Worm (Caenorhabditis elegans) whole organism, young adult: ENCODE measurements around the gene ZK930.4.
A peak's percentile ranks its signal among the peaks of the same experiment; 100 is the strongest.

Source experiments
- B0019.2 ChIP-seq: fragments of 200-800 bp; sonication (Bioruptor generic); conservative IDR thresholded peaks from 2 replicates; pipeline ENCODE4 v1.3.6; 2022; ENCODE audit warnings: missing genetic modification reagents, missing genetic modification characterization, missing compliant biosample characterization
- B0261.1 ChIP-seq: sonication (generic microtip); optimal IDR thresholded peaks from 2 replicates; lab custom pipeline; 2016; ENCODE audit warnings: mild to moderate bottlenecking, missing genetic modification characterization, moderate library complexity, missing compliant biosample characterization
- B0336.3 ChIP-seq: fragments of 200-800 bp; sonication (Bioruptor generic); IDR thresholded peaks from 2 replicates; pipeline ENCODE4 v1.3.6; 2022; ENCODE audit warnings: missing genetic modification characterization, missing compliant biosample characterization
- D2030.7 ChIP-seq: fragments of 200-800 bp; sonication (Bioruptor generic); IDR thresholded peaks from 2 replicates; pipeline ENCODE4 v1.3.6; 2022; ENCODE audit warnings: missing genetic modification reagents, missing genetic modification characterization, missing compliant biosample characterization
- F39B2.1 ChIP-seq: fragments of 200-800 bp; sonication (Bioruptor generic); IDR thresholded peaks from 2 replicates; pipeline ENCODE4 v1.3.6; 2022; ENCODE audit warnings: missing genetic modification reagents, missing genetic modification characterization, missing compliant biosample characterization
- F52B5.7 ChIP-seq: sonication (generic microtip); optimal IDR thresholded peaks from 2 replicates; lab custom pipeline; 2016; ENCODE audit warnings: mild to moderate bottlenecking, missing genetic modification characterization, missing compliant biosample characterization
- F55B11.4 ChIP-seq: sonication (generic microtip); optimal IDR thresholded peaks from 2 replicates; lab custom pipeline; 2016; ENCODE audit warnings: missing compliant biosample characterization, missing genetic modification characterization, borderline replicate concordance; ENCODE audit not compliant: insufficient read depth
- F57C9.4 ChIP-seq: sonication (generic microtip); optimal IDR thresholded peaks from 2 replicates; lab custom pipeline; 2017; ENCODE audit warnings: mild to moderate bottlenecking, missing genetic modification characterization, missing compliant biosample characterization
- K11D2.4 ChIP-seq: fragments of 200-800 bp; sonication (Bioruptor generic); IDR thresholded peaks from 2 replicates; pipeline ENCODE4 v1.3.6; 2022; ENCODE audit warnings: missing genetic modification reagents, missing genetic modification characterization, missing compliant biosample characterization
- T07F8.4 ChIP-seq: sonication (generic microtip); optimal IDR thresholded peaks from 2 replicates; lab custom pipeline; 2016; ENCODE audit warnings: mild to moderate bottlenecking, missing genetic modification characterization, moderate library complexity, missing compliant biosample characterization
- ZK185.1 ChIP-seq: sonication (generic microtip); optimal IDR thresholded peaks from 2 replicates; lab custom pipeline; 2016; ENCODE audit warnings: mild to moderate bottlenecking, missing genetic modification characterization, missing compliant biosample characterization; ENCODE audit not compliant: poor library complexity, severe bottlenecking
- athp-1 ChIP-seq: sonication (generic microtip); optimal IDR thresholded peaks from 2 replicates; lab custom pipeline; 2017; ENCODE audit warnings: mild to moderate bottlenecking, missing genetic modification characterization, missing compliant biosample characterization
- bed-1 ChIP-seq: fragments of 200-800 bp; sonication (Bioruptor generic); IDR thresholded peaks from 2 replicates; pipeline ENCODE4 v1.3.6; 2022; ENCODE audit warnings: missing genetic modification reagents, missing genetic modification characterization, missing compliant biosample characterization
- ccch-3 ChIP-seq: fragments of 200-800 bp; sonication (Bioruptor generic); optimal IDR thresholded peaks from 2 replicates; lab custom pipeline; 2018; ENCODE audit warnings: mild to moderate bottlenecking, missing genetic modification characterization, missing compliant biosample characterization
- cebp-2 ChIP-seq: fragments of 200-800 bp; sonication (Bioruptor generic); IDR thresholded peaks from 2 replicates; pipeline ENCODE4 v1.3.6; 2022; ENCODE audit warnings: missing genetic modification characterization, missing compliant biosample characterization
- ceh-100 ChIP-seq: fragments of 200-800 bp; sonication (Bioruptor generic); IDR thresholded peaks from 2 replicates; pipeline ENCODE4 v1.3.6; 2022; ENCODE audit warnings: missing genetic modification reagents, missing genetic modification characterization, missing compliant biosample characterization
- ceh-27 ChIP-seq: fragments of 200-800 bp; sonication (Bioruptor generic); optimal IDR thresholded peaks from 2 replicates; lab custom pipeline; 2018; ENCODE audit warnings: mild to moderate bottlenecking, missing genetic modification characterization, moderate library complexity, missing compliant biosample characterization
- ceh-79 ChIP-seq: sonication (generic microtip); optimal IDR thresholded peaks from 2 replicates; lab custom pipeline; 2017; ENCODE audit warnings: mild to moderate bottlenecking, missing genetic modification characterization, missing compliant biosample characterization
- chd-7 ChIP-seq: sonication (generic microtip); optimal IDR thresholded peaks from 2 replicates; lab custom pipeline; 2016; ENCODE audit warnings: mild to moderate bottlenecking, missing genetic modification characterization, moderate library complexity, missing compliant biosample characterization
- egrh-3 ChIP-seq: fragments of 200-800 bp; sonication (Bioruptor generic); IDR thresholded peaks from 2 replicates; pipeline ENCODE4 v1.3.6; 2022; ENCODE audit warnings: missing genetic modification reagents, missing genetic modification characterization, missing compliant biosample characterization
- ets-4 ChIP-seq: fragments of 200-800 bp; sonication (Bioruptor generic); optimal IDR thresholded peaks from 2 replicates; lab custom pipeline; 2018; ENCODE audit warnings: mild to moderate bottlenecking, missing genetic modification characterization, missing compliant biosample characterization
- fkh-3 ChIP-seq: sonication (generic microtip); optimal IDR thresholded peaks from 2 replicates; lab custom pipeline; 2016; ENCODE audit warnings: mild to moderate bottlenecking, missing genetic modification characterization, missing compliant biosample characterization
- gei-17 ChIP-seq: fragments of 200-800 bp; sonication (Bioruptor generic); optimal IDR thresholded peaks from 2 replicates; lab custom pipeline; 2018; ENCODE audit warnings: mild to moderate bottlenecking, missing genetic modification characterization, missing compliant biosample characterization
- hsf-1 ChIP-seq: fragments of 200-800 bp; sonication (Bioruptor generic); IDR thresholded peaks from 2 replicates; pipeline ENCODE4 v1.3.6; 2022; ENCODE audit warnings: missing genetic modification reagents, missing genetic modification characterization, missing compliant biosample characterization
- lag-1 ChIP-seq: fragments of 200-800 bp; sonication (Bioruptor generic); IDR thresholded peaks from 2 replicates; pipeline ENCODE4 v1.3.6; 2022; ENCODE audit warnings: missing genetic modification reagents, missing genetic modification characterization, missing compliant biosample characterization
- let-607 ChIP-seq, 2 experiments: fragments of 200-800 bp in 1 of 2; sonication (Bioruptor generic) in 1 of 2; sonication (generic microtip) in 1 of 2; optimal IDR thresholded peaks; 2 replicates each; lab custom pipeline; 2016 to 2018; ENCODE audit warnings: mild to moderate bottlenecking in 2 of 2, missing compliant biosample characterization in 2 of 2, missing genetic modification characterization in 2 of 2, moderate library complexity in 2 of 2, missing genotype in 1 of 2
- lin-54 ChIP-seq: fragments of 200-800 bp; sonication (Bioruptor generic); optimal IDR thresholded peaks from 2 replicates; lab custom pipeline; 2018; ENCODE audit warnings: mild to moderate bottlenecking, missing genetic modification characterization, missing compliant biosample characterization
- madf-10 ChIP-seq: sonication (generic microtip); optimal IDR thresholded peaks from 2 replicates; lab custom pipeline; 2016; ENCODE audit warnings: mild to moderate bottlenecking, missing genetic modification characterization, missing compliant biosample characterization
- mcd-1 ChIP-seq: fragments of 200-800 bp; sonication (Bioruptor generic); IDR thresholded peaks from 2 replicates; pipeline ENCODE4 v1.3.6; 2022; ENCODE audit warnings: missing genetic modification reagents, missing genetic modification characterization, missing compliant biosample characterization
- mel-28 ChIP-seq: sonication (generic microtip); optimal IDR thresholded peaks from 2 replicates; lab custom pipeline; 2016; ENCODE audit warnings: borderline replicate concordance, mild to moderate bottlenecking, missing genetic modification characterization, missing compliant biosample characterization
- mes-4 ChIP-seq: sonication (generic microtip); optimal IDR thresholded peaks from 2 replicates; lab custom pipeline; 2016; ENCODE audit warnings: missing genotype, missing genetic modification characterization, missing compliant biosample characterization
- mxl-1 ChIP-seq: sonication (generic microtip); optimal IDR thresholded peaks from 2 replicates; lab custom pipeline; 2016; ENCODE audit warnings: missing genetic modification characterization, missing compliant biosample characterization
- nfya-2 ChIP-seq: fragments of 200-800 bp; sonication (Bioruptor generic); IDR thresholded peaks from 2 replicates; pipeline ENCODE4 v1.3.6; 2022; ENCODE audit warnings: missing genetic modification reagents, missing genetic modification characterization, missing compliant biosample characterization
- nhr-120 ChIP-seq: fragments of 200-800 bp; sonication (Bioruptor generic); IDR thresholded peaks from 2 replicates; pipeline ENCODE4 v1.3.6; 2022; ENCODE audit warnings: missing genetic modification characterization, missing compliant biosample characterization
- pbrm-1 ChIP-seq: fragments of 200-800 bp; sonication (Bioruptor generic); IDR thresholded peaks from 2 replicates; pipeline ENCODE4 v1.3.6; 2022; ENCODE audit warnings: missing genetic modification reagents, missing genetic modification characterization, missing compliant biosample characterization
- rcor-1 ChIP-seq: fragments of 200-800 bp; sonication (Bioruptor generic); IDR thresholded peaks from 2 replicates; pipeline ENCODE4 v1.3.6; 2022; ENCODE audit warnings: missing genetic modification reagents, missing genetic modification characterization, missing compliant biosample characterization
- rec-8 ChIP-seq, 2 experiments: sonication (generic microtip); optimal IDR thresholded peaks; 2 replicates each; lab custom pipeline; 2016; ENCODE audit warnings: mild to moderate bottlenecking in 2 of 2, missing genetic modification characterization in 2 of 2, missing genetic modification reagents in 2 of 2, missing genotype in 2 of 2, missing biosample characterization in 1 of 2, missing compliant biosample characterization in 1 of 2, moderate library complexity in 1 of 2
- repo-1 ChIP-seq: sonication (generic microtip); optimal IDR thresholded peaks from 2 replicates; lab custom pipeline; 2017; ENCODE audit warnings: mild to moderate bottlenecking, missing genetic modification characterization, missing compliant biosample characterization
- rpc-1 ChIP-seq, 2 experiments: fragments of 150-350 bp in 1 of 2; sonication (generic microtip) in 1 of 2; optimal IDR thresholded peaks; 2 replicates each; lab custom pipeline; 2014 to 2018; ENCODE audit warnings: missing biosample characterization in 1 of 2, missing genetic modification characterization in 1 of 2, missing genetic modification reagents in 1 of 2, missing genotype in 1 of 2
- sdz-38 ChIP-seq: sonication (generic microtip); optimal IDR thresholded peaks from 2 replicates; lab custom pipeline; 2016; ENCODE audit warnings: missing genotype, missing genetic modification characterization, missing compliant biosample characterization
- snpc-1.1 ChIP-seq: sonication (generic microtip); optimal IDR thresholded peaks from 2 replicates; lab custom pipeline; 2017; ENCODE audit warnings: missing genetic modification characterization, mild to moderate bottlenecking, missing compliant biosample characterization, antibody characterized with exemption, moderate library complexity, missing genotype, missing genetic modification reagents; ENCODE audit not compliant: insufficient read depth
- snpc-3.4 ChIP-seq: sonication (generic microtip); optimal IDR thresholded peaks from 2 replicates; lab custom pipeline; 2017; ENCODE audit warnings: missing genetic modification characterization, mild to moderate bottlenecking, missing compliant biosample characterization, antibody characterized with exemption, moderate library complexity, missing genotype, missing genetic modification reagents
- sptf-2 ChIP-seq: fragments of 200-800 bp; sonication (Bioruptor generic); optimal IDR thresholded peaks from 2 replicates; lab custom pipeline; 2018; ENCODE audit warnings: mild to moderate bottlenecking, missing genetic modification characterization, missing compliant biosample characterization
- tbx-9 ChIP-seq: sonication (generic microtip); optimal IDR thresholded peaks from 2 replicates; lab custom pipeline; 2016; ENCODE audit warnings: borderline replicate concordance, missing genetic modification characterization, inconsistent platforms, missing compliant biosample characterization
- unc-130 ChIP-seq: sonication (generic microtip); optimal IDR thresholded peaks from 2 replicates; lab custom pipeline; 2016; ENCODE audit warnings: missing genetic modification reagents, missing genetic modification characterization, missing compliant biosample characterization
- ztf-6 ChIP-seq: fragments of 200-800 bp; sonication (Bioruptor generic); IDR thresholded peaks from 2 replicates; pipeline ENCODE4 v1.3.6; 2022; ENCODE audit warnings: missing genetic modification reagents, missing genetic modification characterization, missing compliant biosample characterization

The ZK930.4 gene

DNA sequence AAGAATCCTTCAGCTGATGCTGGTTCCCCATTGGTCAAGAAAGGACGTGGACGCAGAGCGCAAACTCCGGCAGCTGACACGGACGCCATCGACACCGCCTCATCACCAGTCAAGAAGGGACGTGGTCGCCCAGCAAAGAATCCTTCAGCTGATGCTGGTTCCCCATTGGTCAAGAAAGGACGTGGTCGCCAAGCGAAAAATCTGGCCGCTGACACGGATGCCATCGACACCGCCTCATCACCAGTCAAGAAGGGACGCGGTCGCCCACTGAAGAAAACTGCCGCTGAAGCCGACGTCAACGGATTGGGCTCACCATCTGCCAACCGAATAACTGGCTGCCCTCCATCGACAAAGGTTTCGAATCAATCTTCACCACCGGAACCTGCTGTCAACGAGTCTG is 10.6 kb downstream of the ZK930.4 start (continued):
- TF ChIP-seq B0261.1 (tag; lab: Kevin White, UChicago) (no peak), ets-4 (no peak), egrh-3 (GFP tag; lab: Robert Waterston, UW) (peak; percentile 33; the same call in 1 of the 2 replicates), snpc-3.4 (tag; lab: Kevin White, UChicago) (no peak), let-607 (tag; optimal IDR thresholded peaks at IDR 0.05; lab: Kevin White, UChicago) (peak in 1 of 2 experiments; percentile 17), unc-130 (GFP tag; lab: Kevin White, UChicago) (no peak), ZK185.1 (tag; lab: Kevin White, UChicago) (no peak), T07F8.4 (tag; lab: Kevin White, UChicago) (no peak), madf-10 (no peak), rpc-1 (optimal IDR thresholded peaks at IDR 0.05; lab: Kevin White, UChicago) (no peak), rpc-1 (tag; optimal IDR thresholded peaks at IDR 0.05; lab: Kevin White, UChicago) (no peak), fkh-3 (tag; lab: Kevin White, UChicago) (no peak), sptf-2 (GFP tag; lab: Kevin White, UChicago) (no peak), tbx-9 (no peak), hsf-1 (GFP tag; lab: Robert Waterston, UW) (no peak), F55B11.4 (tag; lab: Kevin White, UChicago) (no peak), mxl-1 (tag; lab: Kevin White, UChicago) (no peak), F57C9.4 (no peak), repo-1 (tag; lab: Kevin White, UChicago) (peak; percentile 12), K11D2.4 (GFP tag; lab: Robert Waterston, UW) (0 out of 2 replicates have a peak, but pooled peaks have one; percentile 19), B0019.2 (GFP tag; lab: Robert Waterston, UW) (no peak), ccch-3 (no peak)

- no peak for TF ChIP-seq F55B11.4 (tag; lab: Kevin White, UChicago)
- no peak for TF ChIP-seq lag-1 (GFP tag; lab: Robert Waterston, UW)
- no peak for TF ChIP-seq egrh-3 (GFP tag; lab: Robert Waterston, UW)
- peak; percentile 56; the same call in 1 of the 2 replicates for TF ChIP-seq rcor-1 (GFP tag; lab: Robert Waterston, UW)
- TF ChIP-seq mel-28 = no peak
- peak; percentile 95 for TF ChIP-seq unc-130 (GFP tag; lab: Kevin White, UChicago)
- peak; percentile 45 for TF ChIP-seq chd-7 (tag; lab: Kevin White, UChicago)
- no peak for TF ChIP-seq ceh-27 (GFP tag; lab: Kevin White, UChicago)
- TF ChIP-seq rec-8 (tag; optimal IDR thresholded peaks at IDR 0.05; lab: Kevin White, UChicago) = peak in 1 of 2 experiments; percentile 71
- TF ChIP-seq D2030.7 (GFP tag; lab: Robert Waterston, UW) = peak; percentile 60
- peak; percentile 93 for TF ChIP-seq F39B2.1 (GFP tag; lab: Robert Waterston, UW)
- TF ChIP-seq athp-1 (tag; lab: Kevin White, UChicago) = peak; percentile 91
- TF ChIP-seq snpc-1.1 (tag; lab: Kevin White, UChicago) = peak; percentile 53
- TF ChIP-seq B0336.3 (GFP tag; lab: Robert Waterston, UW) = peak; percentile 95
- no peak for TF ChIP-seq nfya-2
- TF ChIP-seq fkh-3 (tag; lab: Kevin White, UChicago) = no peak
- 0 out of 2 replicates have a peak, but pooled peaks have one; percentile 54 for TF ChIP-seq bed-1 (GFP tag; lab: Robert Waterston, UW)
- TF ChIP-seq gei-17 = no peak
- no peak for TF ChIP-seq sdz-38
- TF ChIP-seq lin-54 = peak; percentile 83
- TF ChIP-seq ceh-79 (tag; lab: Kevin White, UChicago) = peak; percentile 53
- peak; percentile 70; the same call in 1 of the 2 replicates for TF ChIP-seq cebp-2 (GFP tag; lab: Robert Waterston, UW)
- no peak for TF ChIP-seq nhr-120 (GFP tag; lab: Robert Waterston, UW)
- TF ChIP-seq F52B5.7 = no peak
- TF ChIP-seq mes-4 (tag; lab: Kevin White, UChicago) = peak; percentile 25
- peak; percentile 59 for TF ChIP-seq mcd-1
- no peak for TF ChIP-seq ztf-6 (GFP tag; lab: Robert Waterston, UW)
- TF ChIP-seq ceh-100 (GFP tag; lab: Robert Waterston, UW) = peak; percentile 64
- TF ChIP-seq hsf-1 (GFP tag; lab: Robert Waterston, UW) = peak; percentile 82
- TF ChIP-seq pbrm-1 = peak; percentile 77
Observed at ce11 chrII:11917530-11917952, 11.2 kb downstream of the ZK930.4 start.
